Worm (Caenorhabditis elegans): ENCODE results near the gene Y51A2B.5.

ce11 chrV:18426280-18426679 lies 37.2 kb downstream of the Y51A2B.5 start, which contains the start of gene srw-83:
- TF ChIP-seq F37B4.10 (GFP tag; IDR thresholded peaks at IDR 0.05): no peak
- TF ChIP-seq nhr-27 (tag; optimal IDR thresholded peaks at IDR 0.05): no peak
- TF ChIP-seq ztf-3 (GFP tag; optimal IDR thresholded peaks at IDR 0.05): no peak
- no peak for TF ChIP-seq Y53G8AR.9 (GFP tag; conservative IDR thresholded peaks at IDR 0.05)
- no peak for TF ChIP-seq mel-28 (tag; optimal IDR thresholded peaks at IDR 0.05; ENCODE audit: borderline replicate concordance)
- TF ChIP-seq ztf-18 (tag; optimal IDR thresholded peaks at IDR 0.05): no peak
- TF ChIP-seq F57A8.1 (GFP tag; optimal IDR thresholded peaks at IDR 0.05): no peak
